Worm (Caenorhabditis elegans): ENCODE data around the gene K09F6.13.

DNA sequence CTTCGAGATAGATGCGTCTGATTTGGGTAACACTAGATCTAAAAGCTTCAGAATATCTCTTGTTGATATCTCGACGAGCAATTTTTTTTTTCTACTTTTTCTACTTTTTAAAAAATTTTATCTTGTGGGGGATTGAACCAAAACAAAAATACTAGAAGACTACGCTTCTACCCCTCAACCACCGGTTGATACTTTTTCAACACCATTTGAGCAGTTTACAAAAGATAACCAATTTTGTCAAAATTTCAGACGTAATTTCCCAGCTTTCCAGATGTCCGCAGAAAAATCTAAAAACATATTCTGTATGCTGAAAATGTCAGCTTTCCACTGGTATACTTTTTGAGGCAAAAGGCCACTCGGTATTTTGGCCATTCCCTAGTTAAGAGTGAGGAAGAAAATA is 15.7 kb downstream of the K09F6.13 start:
- no peak for TF ChIP-seq hmbx-1 (tag; optimal IDR thresholded peaks at IDR 0.05)
- no peak for TF ChIP-seq ama-1 (optimal IDR thresholded peaks at IDR 0.05)

All from whole organism, early embryonic.